Worm (Caenorhabditis elegans) whole organism, L4 larva: ENCODE results near the gene fbxb-85.

Experiments
- daf-19 ChIP-seq: fragments of 200-800 bp; sonication (Bioruptor generic); conservative IDR thresholded peaks from 2 replicates; pipeline ENCODE4 v1.3.6; 2022; ENCODE audit warnings: missing genetic modification characterization, missing compliant biosample characterization
- lin-13 ChIP-seq: fragments of 150-350 bp; optimal IDR thresholded peaks from 2 replicates; lab custom pipeline; 2014; ENCODE audit warnings: missing biosample characterization, missing genetic modification reagents, missing genetic modification characterization

DNA sequence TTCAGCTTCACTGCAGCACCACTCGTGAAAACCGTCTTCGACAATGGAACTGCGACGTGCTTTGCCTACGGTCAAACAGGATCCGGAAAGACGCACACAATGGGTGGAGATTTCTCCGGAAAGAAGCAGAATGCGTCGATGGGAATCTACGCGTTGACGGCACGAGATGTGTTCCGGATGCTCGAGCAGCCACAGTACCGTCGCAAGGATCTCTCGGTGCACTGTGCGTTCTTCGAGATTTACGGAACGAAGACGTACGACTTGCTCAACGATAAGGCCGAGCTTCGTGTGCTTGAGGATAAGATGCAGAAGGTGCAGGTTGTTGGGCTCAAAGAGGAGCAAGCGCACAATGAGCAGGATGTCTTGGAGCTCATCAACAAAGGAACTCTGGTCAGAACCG, 39.2 kb downstream of the fbxb-85 start:
- TF ChIP-seq daf-19 (GFP tag; lab: Robert Waterston, UW): no peak
- TF ChIP-seq lin-13 (GFP tag; lab: Kevin White, UChicago): no peak
